Fruit fly (Drosophila melanogaster): ENCODE measurements around the gene Argk2.

Gene Argk2

DNA sequence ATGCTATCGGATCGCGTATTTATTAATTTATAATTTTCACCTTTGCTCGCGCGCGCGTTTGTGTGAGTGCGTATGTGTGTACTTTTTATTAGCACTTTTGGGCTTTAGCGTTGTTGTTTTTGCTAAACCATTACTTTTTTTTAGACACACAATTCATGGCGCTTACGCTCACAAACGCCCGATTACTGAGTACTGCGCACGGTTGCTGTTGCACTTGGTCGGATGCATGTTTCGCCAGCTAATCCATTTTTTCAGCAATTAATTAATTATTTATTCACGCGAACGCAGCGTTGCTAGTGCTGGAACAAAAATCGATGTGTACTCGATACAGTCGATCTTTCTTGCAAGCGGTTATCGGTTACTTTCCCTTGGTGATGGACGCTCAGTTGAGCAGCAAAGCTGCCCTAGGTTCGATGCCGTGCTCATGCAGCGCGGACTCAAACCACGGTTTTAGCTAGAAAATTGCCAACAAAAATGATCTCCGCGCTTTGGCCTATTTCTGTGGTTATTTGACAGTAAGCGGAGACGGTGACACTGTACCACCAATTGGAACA lies 49.5 kb upstream of the Argk2 start, which contains the start of the genes smg and CG5087 (continued):
- TF ChIP-seq CG9932 (GFP tag; IDR thresholded peaks at IDR 0.05) (peak; percentile 80), CG9797 (GFP tag; optimal IDR thresholded peaks at IDR 0.05) (peak; percentile 97), CG17912 (GFP tag; optimal IDR thresholded peaks at IDR 0.05) (peak; percentile 58), CG7786 (GFP tag; optimal IDR thresholded peaks at IDR 0.05) (peak; percentile 8), NC2β (GFP tag; optimal IDR thresholded peaks at IDR 0.05) (peak; percentile 66), Drgx (GFP tag; IDR thresholded peaks at IDR 0.05) (peak; percentile 6; the same call in 1 of the 2 replicates), CG16863 (GFP tag; optimal IDR thresholded peaks at IDR 0.05) (peak; percentile 40), CG13287 (GFP tag; IDR thresholded peaks at IDR 0.05; ENCODE audit: partially characterized antibody) (peak; percentile 76), Bgb (GFP tag; IDR thresholded peaks at IDR 0.05; ENCODE audit: partially characterized antibody) (peak; percentile 73; the same call in 1 of the 2 replicates), gce (GFP tag; IDR thresholded peaks at IDR 0.05) (no peak; the same call in 2 of the 3 replicates), dm (GFP tag; optimal IDR thresholded peaks at IDR 0.05) (peak; percentile 57), p53 (GFP tag; optimal IDR thresholded peaks at IDR 0.05) (peak; percentile 66), Dp (GFP tag; optimal IDR thresholded peaks at IDR 0.05) (peak; percentile 56), vvl (GFP tag; IDR thresholded peaks at IDR 0.05) (peak; percentile 85), Opbp (GFP tag; IDR thresholded peaks at IDR 0.05; ENCODE audit: partially characterized antibody) (peak; percentile 81), repo (GFP tag; optimal IDR thresholded peaks at IDR 0.05) (peak; percentile 63), Eip74EF (GFP tag; optimal IDR thresholded peaks at IDR 0.05) (peak in 1 of 2 experiments; percentile 50), Dip3 (GFP tag; optimal IDR thresholded peaks at IDR 0.05) (peak; percentile 73), Ssrp (tag; optimal IDR thresholded peaks at IDR 0.05) (no peak), pzg (GFP tag; optimal IDR thresholded peaks at IDR 0.05) (peak; percentile 100), hb (GFP tag; IDR thresholded peaks at IDR 0.05; ENCODE audit: partially characterized antibody) (0 out of 3 replicates have a peak, but pooled peaks have one; percentile 42), YL-1 (GFP tag; optimal IDR thresholded peaks at IDR 0.05) (peak; percentile 78), Hsf (GFP tag; optimal IDR thresholded peaks at IDR 0.05) (peak; percentile 19), sc (optimal IDR thresholded peaks at IDR 0.05) (no peak), sc (GFP tag; optimal IDR thresholded peaks at IDR 0.05) (no peak), CG2116 (GFP tag; optimal IDR thresholded peaks at IDR 0.05) (peak; percentile 97), abd-A (tag; optimal IDR thresholded peaks at IDR 0.05) (peak; percentile 96), HmgZ (tag; optimal IDR thresholded peaks at IDR 0.05) (peak; percentile 92), sd (tag; optimal IDR thresholded peaks at IDR 0.05) (peak; percentile 87), E2f1 (GFP tag; IDR thresholded peaks at IDR 0.05) (peak; percentile 14; the same call in 1 of the 2 replicates), sna (GFP tag; IDR thresholded peaks at IDR 0.05; ENCODE audit: partially characterized antibody) (peak; percentile 56), CG17186 (GFP tag; optimal IDR thresholded peaks at IDR 0.05) (peak; percentile 84), bigmax (GFP tag; optimal IDR thresholded peaks at IDR 0.05) (no peak), B-H2 (GFP tag; optimal IDR thresholded peaks at IDR 0.05) (peak; percentile 64), Atf-2 (GFP tag; optimal IDR thresholded peaks at IDR 0.05) (peak; percentile 18), prd (optimal IDR thresholded peaks at IDR 0.05) (no peak), prd (GFP tag; IDR thresholded peaks at IDR 0.05) (peak; percentile 43; the same call in 2 of the 3 replicates), schlank (tag; optimal IDR thresholded peaks at IDR 0.05) (no peak), crp (GFP tag; optimal IDR thresholded peaks at IDR 0.05) (peak in 1 of 2 experiments; percentile 1), CG34376 (GFP tag; optimal IDR thresholded peaks at IDR 0.05) (peak; percentile 19), fu2 (GFP tag; optimal IDR thresholded peaks at IDR 0.05) (peak; percentile 47), CG12659 (GFP tag; optimal IDR thresholded peaks at IDR 0.05) (peak; percentile 89), maf-S (GFP tag; optimal IDR thresholded peaks at IDR 0.05) (peak; percentile 62), Dad (GFP tag; optimal IDR thresholded peaks at IDR 0.05) (peak; percentile 72), Nf-YC (tag; optimal IDR thresholded peaks at IDR 0.05) (peak; percentile 58), CG6791 (GFP tag; IDR thresholded peaks at IDR 0.05; ENCODE audit: partially characterized antibody) (peak; percentile 85), CG13624 (GFP tag; optimal IDR thresholded peaks at IDR 0.05) (peak; percentile 74), Side (GFP tag; optimal IDR thresholded peaks at IDR 0.05) (no peak), CTCF (GFP tag; optimal IDR thresholded peaks at IDR 0.05) (peak; percentile 71), CG10543 (GFP tag; optimal IDR thresholded peaks at IDR 0.05) (peak; percentile 48)
